Fruit fly (Drosophila melanogaster) whole organism, embryonic: ENCODE measurements around the gene Jhbp3.

ENCODE experiments used
- Adf1 ChIP-seq: fragments of 200-800 bp; sonication (Bioruptor generic); IDR thresholded peaks from 2 replicates; pipeline ENCODE4 v1.3.6; 2022; ENCODE audit warnings: missing biosample characterization, missing genetic modification characterization
- Awh ChIP-seq: fragments of 200-800 bp; sonication (Bioruptor generic); IDR thresholded peaks from 2 replicates; pipeline ENCODE4, ENCODE4 v1.3.6; 2022; ENCODE audit warnings: missing biosample characterization, missing genetic modification characterization
- CG11456 ChIP-seq: fragments of 200-800 bp; sonication (Bioruptor generic); IDR thresholded peaks from 3 replicates; pipeline ENCODE4 v1.3.6; 2022; ENCODE audit warnings: missing biosample characterization, missing genetic modification characterization
- CG12391 ChIP-seq: fragments of 200-800 bp; sonication (Bioruptor generic); optimal IDR thresholded peaks from 3 replicates; lab custom pipeline; 2018; ENCODE audit warnings: missing biosample characterization, mild to moderate bottlenecking, missing genetic modification characterization, moderate library complexity
- CG2199 ChIP-seq: fragments of 200-800 bp; sonication (Bioruptor generic); IDR thresholded peaks from 3 replicates; pipeline ENCODE4 v1.3.6; 2022; ENCODE audit warnings: missing biosample characterization, missing genetic modification characterization
- CG6854 ChIP-seq: fragments of 200-800 bp; sonication (Bioruptor generic); optimal IDR thresholded peaks from 3 replicates; lab custom pipeline; 2017; ENCODE audit warnings: missing biosample characterization, mild to moderate bottlenecking, missing genetic modification characterization
- CG7271 ChIP-seq: fragments of 200-800 bp; sonication (Bioruptor generic); optimal IDR thresholded peaks from 2 replicates; lab custom pipeline; 2018; ENCODE audit warnings: missing biosample characterization, mild to moderate bottlenecking, missing genetic modification characterization, moderate library complexity
- D19A ChIP-seq: fragments of 200-800 bp; optimal IDR thresholded peaks from 3 replicates; lab custom pipeline; 2019; ENCODE audit warnings: missing biosample characterization, mild to moderate bottlenecking, missing genetic modification characterization, moderate library complexity
- Doc3 ChIP-seq: fragments of 200-800 bp; sonication (Bioruptor generic); IDR thresholded peaks from 3 replicates; pipeline ENCODE4 v1.3.6; 2022; ENCODE audit warnings: missing biosample characterization, missing genetic modification characterization; ENCODE audit not compliant: partially characterized antibody
- Ets65A ChIP-seq: fragments of 200-800 bp; sonication (Bioruptor generic); peaks from one replicate; lab custom pipeline; 2016; ENCODE audit warnings: missing biosample characterization, missing genetic modification characterization
- Gsc ChIP-seq: fragments of 200-800 bp; sonication (Bioruptor generic); IDR thresholded peaks from 2 replicates; pipeline ENCODE4 v1.3.6; 2022; ENCODE audit warnings: missing biosample characterization, missing genetic modification characterization
- HHEX ChIP-seq: fragments of 200-800 bp; sonication (Bioruptor generic); optimal IDR thresholded peaks from 3 replicates; lab custom pipeline; 2017; ENCODE audit warnings: missing biosample characterization, mild to moderate bottlenecking, missing genetic modification characterization, missing genetic modification reagents
- Hey ChIP-seq: fragments of 200-800 bp; sonication (Bioruptor generic); optimal IDR thresholded peaks from 3 replicates; lab custom pipeline; 2018; ENCODE audit warnings: missing biosample characterization, mild to moderate bottlenecking, missing genetic modification characterization
- Max ChIP-seq: fragments of 200-800 bp; sonication (Bioruptor generic); optimal IDR thresholded peaks from 2 replicates; lab custom pipeline; 2016; ENCODE audit warnings: missing biosample characterization, mild to moderate bottlenecking, missing genetic modification characterization
- Neu2 ChIP-seq: fragments of 200-800 bp; sonication (Bioruptor generic); optimal IDR thresholded peaks from 3 replicates; lab custom pipeline; 2016; ENCODE audit warnings: missing biosample characterization, missing genetic modification characterization, borderline replicate concordance
- TFAM ChIP-seq: fragments of 200-800 bp; sonication (Bioruptor generic); optimal IDR thresholded peaks from 2 replicates; lab custom pipeline; 2017; ENCODE audit warnings: missing biosample characterization, missing genetic modification characterization, inconsistent platforms
- abd-A ChIP-seq: fragments of 200-800 bp; sonication (Bioruptor generic); optimal IDR thresholded peaks from 3 replicates; lab custom pipeline; 2019; ENCODE audit warnings: missing biosample characterization, mild to moderate bottlenecking, missing genetic modification characterization, moderate library complexity
- ci ChIP-seq: fragments of 200-800 bp; sonication (Bioruptor generic); IDR thresholded peaks from 3 replicates; pipeline ENCODE4 v1.3.6; 2022; ENCODE audit warnings: missing biosample characterization, missing genetic modification characterization
- crol ChIP-seq: fragments of 200-800 bp; sonication (Bioruptor generic); IDR thresholded peaks from 2 replicates; pipeline ENCODE4 v1.3.6; 2022; ENCODE audit warnings: missing biosample characterization, missing genetic modification characterization
- cwo ChIP-seq: fragments of 200-800 bp; sonication (Bioruptor generic); optimal IDR thresholded peaks from 3 replicates; lab custom pipeline; 2017; ENCODE audit warnings: missing biosample characterization, missing genetic modification characterization, mild to moderate bottlenecking, moderate library complexity, missing genetic modification reagents
- dm ChIP-seq: fragments of 200-800 bp; sonication (Bioruptor generic); optimal IDR thresholded peaks from 3 replicates; lab custom pipeline; 2016; ENCODE audit warnings: missing biosample characterization, missing genetic modification characterization
- exex ChIP-seq: fragments of 200-800 bp; sonication (Bioruptor generic); optimal IDR thresholded peaks from 4 replicates; lab custom pipeline; 2018; ENCODE audit warnings: missing biosample characterization, mild to moderate bottlenecking, missing genetic modification characterization, moderate library complexity
- fru ChIP-seq: fragments of >200 bp; optimal IDR thresholded peaks from 2 replicates; lab custom pipeline; 2017
- grn ChIP-seq: fragments of 200-800 bp; sonication (Bioruptor generic); optimal IDR thresholded peaks from 3 replicates; lab custom pipeline; 2017; ENCODE audit warnings: missing biosample characterization, missing genetic modification characterization
- gsb-n ChIP-seq: fragments of 200-800 bp; sonication (Bioruptor generic); optimal IDR thresholded peaks from 3 replicates; lab custom pipeline; 2018; ENCODE audit warnings: missing biosample characterization, mild to moderate bottlenecking, missing genetic modification characterization
- ham ChIP-seq: fragments of 200-800 bp; sonication (Bioruptor generic); IDR thresholded peaks from 2 replicates; pipeline ENCODE4 v1.3.6; 2022; ENCODE audit warnings: missing biosample characterization, missing genetic modification characterization
- hb ChIP-seq: fragments of 200-800 bp; sonication (Bioruptor generic); IDR thresholded peaks from 3 replicates; pipeline ENCODE4 v1.3.6; 2022; ENCODE audit warnings: missing biosample characterization, missing genetic modification characterization; ENCODE audit not compliant: partially characterized antibody
- her ChIP-seq: fragments of 200-800 bp; sonication (Bioruptor generic); optimal IDR thresholded peaks from 2 replicates; lab custom pipeline; 2016; ENCODE audit warnings: missing biosample characterization, missing genetic modification characterization
- hkb ChIP-seq, 2 experiments: fragments of 200-800 bp in 1 of 2; fragments of >200 bp in 1 of 2; sonication (Bioruptor generic) in 1 of 2; IDR thresholded peaks in 1 of 2; optimal IDR thresholded peaks in 1 of 2; 2 replicates each; pipeline versions ENCODE4 v1.3.6 to Lab custom; 2017 to 2022; ENCODE audit warnings: missing biosample characterization in 1 of 2, missing genetic modification characterization in 1 of 2
- ind ChIP-seq: fragments of 200-800 bp; sonication (Bioruptor generic); optimal IDR thresholded peaks from 3 replicates; lab custom pipeline; 2016; ENCODE audit warnings: missing biosample characterization, missing genetic modification characterization
- mam ChIP-seq: fragments of 200-800 bp; sonication (Bioruptor generic); optimal IDR thresholded peaks from 3 replicates; lab custom pipeline; 2016; ENCODE audit warnings: missing biosample characterization, missing genetic modification characterization
- mirr ChIP-seq: fragments of 200-800 bp; sonication (Bioruptor generic); optimal IDR thresholded peaks from 3 replicates; lab custom pipeline; 2018; ENCODE audit warnings: missing biosample characterization, mild to moderate bottlenecking, missing genetic modification characterization
- oc ChIP-seq: fragments of 200-800 bp; sonication (Bioruptor generic); optimal IDR thresholded peaks from 2 replicates; lab custom pipeline; 2018; ENCODE audit warnings: missing biosample characterization, mild to moderate bottlenecking, missing genetic modification characterization, moderate library complexity
- pfk ChIP-seq: fragments of 200-800 bp; sonication (Bioruptor generic); optimal IDR thresholded peaks from 2 replicates; lab custom pipeline; 2018; ENCODE audit warnings: missing biosample characterization, mild to moderate bottlenecking, missing genetic modification characterization, moderate library complexity
- ranshi ChIP-seq: fragments of 200-800 bp; sonication (Bioruptor generic); IDR thresholded peaks from 2 replicates; pipeline ENCODE4 v1.3.6; 2022; ENCODE audit warnings: missing biosample characterization, missing genetic modification characterization
- run ChIP-seq: fragments of 200-800 bp; sonication (Bioruptor generic); optimal IDR thresholded peaks from 3 replicates; lab custom pipeline; 2018; ENCODE audit warnings: missing biosample characterization, mild to moderate bottlenecking, missing genetic modification characterization
- sens ChIP-seq: fragments of 200-800 bp; sonication (Bioruptor generic); peaks from one replicate; lab custom pipeline; 2016; ENCODE audit warnings: missing biosample characterization, missing genetic modification characterization
- sens-2 ChIP-seq: fragments of 200-800 bp; sonication (Bioruptor generic); IDR thresholded peaks from 2 replicates; pipeline ENCODE4 v1.3.6; 2022; ENCODE audit warnings: missing biosample characterization, missing genetic modification characterization
- seq ChIP-seq: fragments of 200-800 bp; sonication (Bioruptor generic); IDR thresholded peaks from 2 replicates; pipeline ENCODE4 v1.3.6; 2022; ENCODE audit warnings: missing biosample characterization, missing genetic modification characterization
- slbo ChIP-seq: fragments of 200-800 bp; sonication (Bioruptor generic); IDR thresholded peaks from 2 replicates; pipeline ENCODE4 v1.3.6; 2022; ENCODE audit warnings: missing biosample characterization, missing genetic modification characterization
- tll ChIP-seq, 2 experiments: fragments of 200-800 bp in 1 of 2; fragments of >200 bp in 1 of 2; sonication (Bioruptor generic) in 1 of 2; optimal IDR thresholded peaks; 2 replicates each; lab custom pipeline; 2017 to 2019; ENCODE audit warnings: missing biosample characterization in 2 of 2, missing genetic modification characterization in 2 of 2, mild to moderate bottlenecking in 1 of 2, moderate library complexity in 1 of 2
- ttk ChIP-seq: fragments of 200-800 bp; sonication (Bioruptor generic); IDR thresholded peaks from 2 replicates; pipeline ENCODE4 v2.1.2; 2022; ENCODE audit warnings: missing biosample characterization, missing genetic modification characterization
- usp ChIP-seq: fragments of >200 bp; optimal IDR thresholded peaks from 2 replicates; lab custom pipeline; 2017; ENCODE audit warnings: missing biosample characterization, missing genetic modification characterization
- z ChIP-seq: fragments of 200-800 bp; sonication (Bioruptor generic); IDR thresholded peaks from 3 replicates; pipeline ENCODE4 v1.3.6; 2022; ENCODE audit warnings: missing biosample characterization, missing genetic modification characterization

Gene Jhbp3

DNA sequence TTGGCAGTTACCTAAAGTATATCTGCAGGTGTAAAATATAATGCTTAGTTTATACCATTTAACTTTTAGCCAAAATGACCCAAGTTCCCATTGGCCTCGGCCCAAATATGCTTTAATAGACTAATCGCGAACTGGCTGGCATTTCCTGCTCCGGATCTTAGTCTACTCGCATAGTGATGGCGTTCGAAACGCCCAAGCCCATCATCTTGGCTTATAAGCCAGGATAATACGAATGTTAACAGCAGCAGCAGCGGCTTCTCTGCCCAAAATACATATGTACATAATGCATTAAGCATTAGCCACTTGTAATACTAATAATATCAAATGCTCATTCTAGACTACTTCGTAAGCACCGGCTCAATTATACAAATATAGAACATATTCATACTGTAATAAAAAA is 50.2 kb downstream of the Jhbp3 start:
- no peak for TF ChIP-seq mam (GFP tag; lab: Kevin White, UChicago)
- TF ChIP-seq Ets65A (GFP tag; lab: Kevin White, UChicago) = peak; percentile 91
- peak; percentile 38 for TF ChIP-seq sens (GFP tag; lab: Kevin White, UChicago)

dm6 chr3R:4903565-4903964 is 51.5 kb downstream of the Jhbp3 start:
- TF ChIP-seq cwo (GFP tag; lab: Kevin White, UChicago) (no peak), ci (peak; percentile 42; the same call in 1 of the 3 replicates), ttk (GFP tag; lab: Robert Waterston, UW) (peak; percentile 38; the same call in 1 of the 2 replicates), sens-2 (peak; percentile 27; the same call in 1 of the 2 replicates), dm (no peak), Max (GFP tag; lab: Kevin White, UChicago) (no peak), HHEX (GFP tag; lab: Kevin White, UChicago) (no peak), ranshi (GFP tag; lab: Robert Waterston, UW) (no peak), CG12391 (tag; lab: Kevin White, UChicago) (no peak), CG7271 (no peak), exex (tag; lab: Kevin White, UChicago) (peak; percentile 21), ham (GFP tag; lab: Robert Waterston, UW) (no peak), gsb-n (peak; percentile 17), CG2199 (GFP tag; lab: Robert Waterston, UW) (no peak), Neu2 (GFP tag; lab: Kevin White, UChicago) (no peak), D19A (tag; lab: Kevin White, UChicago) (no peak), pfk (GFP tag; lab: Kevin White, UChicago) (no peak), ind (GFP tag; lab: Kevin White, UChicago) (no peak), CG11456 (GFP tag; lab: Robert Waterston, UW) (0 out of 3 replicates have a peak, but pooled peaks have one; percentile 32), oc (tag; lab: Kevin White, UChicago) (peak; percentile 77), Awh (GFP tag; lab: Robert Waterston, UW) (peak; percentile 61; the same call in 1 of the 2 replicates), crol (GFP tag; lab: Robert Waterston, UW) (peak; percentile 89), her (GFP tag; lab: Kevin White, UChicago) (no peak), fru (lab: Kevin White, UChicago) (no peak), CG6854 (no peak), hb (GFP tag; lab: Robert Waterston, UW) (0 out of 3 replicates have a peak, but pooled peaks have one; percentile 48), Doc3 (GFP tag; lab: Robert Waterston, UW) (no peak), tll (GFP tag; optimal IDR thresholded peaks at IDR 0.05; lab: Kevin White, UChicago) (peak in 1 of 2 experiments; percentile 16), Gsc (GFP tag; lab: Robert Waterston, UW) (no peak), usp (GFP tag; lab: Kevin White, UChicago) (no peak), seq (peak; percentile 55; the same call in 1 of the 2 replicates), Hey (tag; lab: Kevin White, UChicago) (peak; percentile 92), Adf1 (no peak), z (GFP tag; lab: Robert Waterston, UW) (no peak), slbo (GFP tag; lab: Robert Waterston, UW) (no peak), abd-A (peak; percentile 72), TFAM (no peak), grn (peak; percentile 42), run (tag; lab: Kevin White, UChicago) (peak; percentile 40), hkb (optimal IDR thresholded peaks at IDR 0.05; lab: Kevin White, UChicago) (no peak), hkb (GFP tag; IDR thresholded peaks at IDR 0.05; lab: Robert Waterston, UW) (no peak), mirr (GFP tag; lab: Kevin White, UChicago) (peak; percentile 3)
